Worm (Caenorhabditis elegans) whole organism, L2 larva: ENCODE results near the gene R02F2.5.

Source experiments
- C34F6.9 ChIP-seq: fragments of 150-350 bp; optimal IDR thresholded peaks from 2 replicates; lab custom pipeline; 2014; ENCODE audit warnings: missing biosample characterization, missing genetic modification characterization
- F13H6.1 ChIP-seq: sonication (generic microtip); optimal IDR thresholded peaks from 2 replicates; lab custom pipeline; 2016; ENCODE audit warnings: missing genetic modification characterization, missing compliant biosample characterization
- R02D3.7 ChIP-seq: fragments of 150-350 bp; optimal IDR thresholded peaks from 2 replicates; lab custom pipeline; 2014; ENCODE audit warnings: missing biosample characterization, missing genetic modification characterization
- Y55F3AM.14 ChIP-seq: fragments of 200-800 bp; sonication (Bioruptor generic); optimal IDR thresholded peaks from 2 replicates; lab custom pipeline; 2018; ENCODE audit warnings: mild to moderate bottlenecking, missing genetic modification characterization, missing compliant biosample characterization
- ZK546.5 ChIP-seq: sonication (generic microtip); optimal IDR thresholded peaks from 2 replicates; lab custom pipeline; 2017; ENCODE audit warnings: missing biosample characterization, missing genetic modification characterization
- ama-1 ChIP-seq: fragments of 150-350 bp; optimal IDR thresholded peaks from 2 replicates; lab custom pipeline; 2018; ENCODE audit warnings: inconsistent platforms
- blmp-1 ChIP-seq: sonication (generic microtip); optimal IDR thresholded peaks from 2 replicates; lab custom pipeline; 2017; ENCODE audit warnings: missing genetic modification characterization, mild to moderate bottlenecking, missing compliant biosample characterization, antibody characterized with exemption, moderate library complexity; ENCODE audit not compliant: insufficient read depth
- ceh-16 ChIP-seq: fragments of 150-350 bp; optimal IDR thresholded peaks from 2 replicates; lab custom pipeline; 2014; ENCODE audit warnings: missing biosample characterization, missing genetic modification characterization
- ceh-82 ChIP-seq: fragments of 150-350 bp; optimal IDR thresholded peaks from 2 replicates; lab custom pipeline; 2014; ENCODE audit warnings: missing biosample characterization, missing genetic modification characterization
- crh-2 ChIP-seq: sonication (generic microtip); optimal IDR thresholded peaks from 2 replicates; lab custom pipeline; 2017; ENCODE audit warnings: missing biosample characterization, missing genetic modification characterization
- dmd-4 ChIP-seq: sonication (generic microtip); optimal IDR thresholded peaks from 2 replicates; lab custom pipeline; 2017; ENCODE audit warnings: missing biosample characterization, missing genetic modification characterization
- egl-27 ChIP-seq: sonication (generic microtip); optimal IDR thresholded peaks from 3 replicates; lab custom pipeline; 2017; ENCODE audit warnings: missing biosample characterization, missing genetic modification reagents, missing genetic modification characterization
- elt-1 ChIP-seq: fragments of 150-350 bp; optimal IDR thresholded peaks from 2 replicates; lab custom pipeline; 2014; ENCODE audit warnings: missing biosample characterization, missing genetic modification characterization
- elt-3 ChIP-seq: sonication (generic microtip); optimal IDR thresholded peaks from 2 replicates; lab custom pipeline; 2017; ENCODE audit warnings: missing biosample characterization, missing genetic modification characterization
- gmeb-1 ChIP-seq: fragments of 150-350 bp; optimal IDR thresholded peaks from 2 replicates; lab custom pipeline; 2014; ENCODE audit warnings: missing biosample characterization, missing genetic modification characterization
- lin-13 ChIP-seq: fragments of 150-350 bp; optimal IDR thresholded peaks from 2 replicates; lab custom pipeline; 2014; ENCODE audit warnings: missing biosample characterization, missing genetic modification reagents, missing genetic modification characterization
- lin-39 ChIP-seq: fragments of 150-350 bp; optimal IDR thresholded peaks from 2 replicates; lab custom pipeline; 2014; ENCODE audit warnings: missing biosample characterization, missing genetic modification reagents, missing genetic modification characterization
- lsy-2 ChIP-seq, 2 experiments: fragments of 150-350 bp in 1 of 2; sonication (generic microtip) in 1 of 2; optimal IDR thresholded peaks; 2 replicates each; lab custom pipeline; 2014 to 2017; ENCODE audit warnings: missing biosample characterization in 2 of 2, missing genetic modification characterization in 2 of 2
- mab-5 ChIP-seq: fragments of 150-350 bp; optimal IDR thresholded peaks from 2 replicates; lab custom pipeline; 2014; ENCODE audit warnings: missing biosample characterization, missing genetic modification characterization
- nhr-10 ChIP-seq: sonication (generic microtip); optimal IDR thresholded peaks from 2 replicates; lab custom pipeline; 2017; ENCODE audit warnings: missing biosample characterization, missing genetic modification characterization
- nhr-11 ChIP-seq: fragments of 150-350 bp; optimal IDR thresholded peaks from 2 replicates; lab custom pipeline; 2014; ENCODE audit warnings: missing biosample characterization, missing genetic modification characterization
- nhr-12 ChIP-seq: fragments of 150-350 bp; optimal IDR thresholded peaks from 2 replicates; lab custom pipeline; 2014; ENCODE audit warnings: missing biosample characterization, missing genetic modification characterization
- nhr-129 ChIP-seq: fragments of 150-350 bp; optimal IDR thresholded peaks from 2 replicates; lab custom pipeline; 2014; ENCODE audit warnings: missing biosample characterization, missing genetic modification characterization
- nhr-21 ChIP-seq: fragments of 150-350 bp; optimal IDR thresholded peaks from 2 replicates; lab custom pipeline; 2014; ENCODE audit warnings: missing biosample characterization, missing genetic modification characterization
- nhr-237 ChIP-seq: fragments of 150-350 bp; optimal IDR thresholded peaks from 2 replicates; lab custom pipeline; 2014; ENCODE audit warnings: missing biosample characterization, missing genetic modification characterization
- nhr-25 ChIP-seq: fragments of 150-350 bp; sonication (generic microtip); optimal IDR thresholded peaks from 3 replicates; lab custom pipeline; 2014; ENCODE audit warnings: missing biosample characterization, missing genetic modification characterization
- nhr-6 ChIP-seq: fragments of 150-350 bp; optimal IDR thresholded peaks from 2 replicates; lab custom pipeline; 2014; ENCODE audit warnings: missing biosample characterization, missing genetic modification characterization
- peb-1 ChIP-seq: fragments of 150-350 bp; optimal IDR thresholded peaks from 2 replicates; lab custom pipeline; 2014; ENCODE audit warnings: missing biosample characterization, missing genetic modification characterization
- skn-1 ChIP-seq: sonication (generic microtip); optimal IDR thresholded peaks from 2 replicates; lab custom pipeline; 2017; ENCODE audit warnings: missing biosample characterization, missing genetic modification characterization
- sma-3 ChIP-seq: sonication (generic microtip); optimal IDR thresholded peaks from 2 replicates; lab custom pipeline; 2016; ENCODE audit warnings: missing genetic modification reagents, missing genetic modification characterization, missing compliant biosample characterization
- sma-9 ChIP-seq, 2 experiments: fragments of 150-350 bp in 1 of 2; sonication (generic microtip) in 1 of 2; optimal IDR thresholded peaks; 2 replicates each; lab custom pipeline; 2014 to 2016; ENCODE audit warnings: missing genetic modification characterization in 2 of 2, mild to moderate bottlenecking in 1 of 2, missing biosample characterization in 1 of 2, missing compliant biosample characterization in 1 of 2, missing genetic modification reagents in 1 of 2, moderate library complexity in 1 of 2
- snpc-4 ChIP-seq: fragments of 150-350 bp; optimal IDR thresholded peaks from 2 replicates; lab custom pipeline; 2014; ENCODE audit warnings: missing biosample characterization, missing genetic modification characterization
- unc-39 ChIP-seq: fragments of 150-350 bp; optimal IDR thresholded peaks from 2 replicates; lab custom pipeline; 2014; ENCODE audit warnings: missing biosample characterization, missing genetic modification characterization
- zag-1 ChIP-seq: fragments of 150-350 bp; optimal IDR thresholded peaks from 2 replicates; lab custom pipeline; 2014; ENCODE audit warnings: missing biosample characterization, missing genetic modification characterization
- ztf-1 ChIP-seq: fragments of 200-800 bp; sonication (Bioruptor generic); conservative IDR thresholded peaks from 2 replicates; pipeline ENCODE4 v1.3.6; 2022; ENCODE audit warnings: missing genetic modification characterization, missing compliant biosample characterization
- ztf-11 ChIP-seq: sonication (generic microtip); optimal IDR thresholded peaks from 2 replicates; lab custom pipeline; 2017; ENCODE audit warnings: missing biosample characterization, missing genetic modification characterization

The R02F2.5 gene

ce11 chrIII:5506936-5507335, 27.8 kb downstream of the R02F2.5 start:
- TF ChIP-seq skn-1 (tag; lab: Kevin White, UChicago) = no peak

- no peak for TF ChIP-seq blmp-1 (tag; lab: Kevin White, UChicago)
- TF ChIP-seq C34F6.9 (tag; lab: Kevin White, UChicago) = no peak
- no peak for TF ChIP-seq egl-27
- TF ChIP-seq nhr-129 (tag; lab: Kevin White, UChicago) = no peak
- no peak for TF ChIP-seq skn-1 (tag; lab: Kevin White, UChicago)
- no peak for TF ChIP-seq unc-39 (tag; lab: Kevin White, UChicago)
- TF ChIP-seq ama-1 (lab: Kevin White, UChicago) = no peak
- no peak for TF ChIP-seq gmeb-1 (tag; lab: Kevin White, UChicago)
- TF ChIP-seq R02D3.7 (tag; lab: Kevin White, UChicago) = no peak
- TF ChIP-seq elt-3 (tag; lab: Kevin White, UChicago) = no peak
- TF ChIP-seq mab-5 (tag; lab: Kevin White, UChicago) = no peak
- TF ChIP-seq nhr-10 (tag; lab: Kevin White, UChicago) = no peak
Measured at ce11 chrIII:5508669-5509068, 29.6 kb downstream of the R02F2.5 start, which contains the start of gene D1044.7. TSS of gene D1044.7 (minus strand) at chrIII:5508769.

- TF ChIP-seq elt-1 (tag; lab: Kevin White, UChicago) (no peak), gmeb-1 (tag; lab: Kevin White, UChicago) (no peak), ama-1 (lab: Kevin White, UChicago) (no peak), nhr-11 (tag; lab: Kevin White, UChicago) (no peak), lin-39 (no peak), sma-9 (GFP tag; optimal IDR thresholded peaks at IDR 0.05; lab: Kevin White, UChicago) (no peak), sma-9 (tag; optimal IDR thresholded peaks at IDR 0.05; lab: Kevin White, UChicago) (no peak), dmd-4 (tag; lab: Kevin White, UChicago) (no peak), nhr-12 (tag; lab: Kevin White, UChicago) (no peak), lin-13 (GFP tag; lab: Kevin White, UChicago) (no peak), nhr-6 (tag; lab: Kevin White, UChicago) (no peak)
- TF ChIP-seq, all 48 proteins: peak for 0
Measured at ce11 chrIII:5512502-5512901, 33.4 kb downstream of the R02F2.5 start, which contains the start of gene pqn-25. TSS of gene pqn-25 (minus strand) at chrIII:5512602.

- TF ChIP-seq crh-2 (tag; lab: Kevin White, UChicago) = no peak
- TF ChIP-seq ceh-16 = no peak
- no peak for TF ChIP-seq F13H6.1 (tag; lab: Kevin White, UChicago)
- TF ChIP-seq elt-3 (tag; lab: Kevin White, UChicago) = no peak
- TF ChIP-seq dmd-4 (tag; lab: Kevin White, UChicago) = no peak
- TF ChIP-seq zag-1 = no peak
- TF ChIP-seq ztf-1 (GFP tag; lab: Robert Waterston, UW) = no peak
- no peak for TF ChIP-seq nhr-11 (tag; lab: Kevin White, UChicago)
- TF ChIP-seq mab-5 (tag; lab: Kevin White, UChicago) = no peak
- TF ChIP-seq nhr-12 (tag; lab: Kevin White, UChicago) = no peak
- no peak for TF ChIP-seq nhr-21 (tag; lab: Kevin White, UChicago)
- no peak for TF ChIP-seq nhr-237 (tag; lab: Kevin White, UChicago)
- TF ChIP-seq C34F6.9 (tag; lab: Kevin White, UChicago) = no peak
- TF ChIP-seq peb-1 (tag; lab: Kevin White, UChicago) = no peak
- TF ChIP-seq nhr-25 (tag; lab: Kevin White, UChicago) = no peak
- TF ChIP-seq ceh-82 = no peak
- no peak for TF ChIP-seq lin-39
- no peak for TF ChIP-seq sma-3 (GFP tag; lab: Kevin White, UChicago)
Measured at ce11 chrIII:5517423-5517822, 38.3 kb downstream of the R02F2.5 start, which contains the start of gene nekl-4. TSS of gene nekl-4 (minus strand) at chrIII:5517523.

ce11 chrIII:5521930-5522329, 42.8 kb downstream of the R02F2.5 start, which contains the start of gene D1044.4:
TSS of gene D1044.4 (minus strand) at chrIII:5522030.
- no peak for TF ChIP-seq unc-39 (tag; lab: Kevin White, UChicago)
- TF ChIP-seq lin-39 = no peak
- no peak for TF ChIP-seq nhr-237 (tag; lab: Kevin White, UChicago)
- TF ChIP-seq snpc-4 (tag; lab: Kevin White, UChicago) = no peak
- TF ChIP-seq ZK546.5 (tag; lab: Kevin White, UChicago) = no peak
- TF ChIP-seq elt-1 (tag; lab: Kevin White, UChicago) = no peak
- TF ChIP-seq lin-13 (GFP tag; lab: Kevin White, UChicago) = no peak
- no peak for TF ChIP-seq lsy-2 (tag; optimal IDR thresholded peaks at IDR 0.05; lab: Kevin White, UChicago)
- no peak for TF ChIP-seq sma-3 (GFP tag; lab: Kevin White, UChicago)
- no peak for TF ChIP-seq ztf-11 (tag; lab: Kevin White, UChicago)
- no peak for TF ChIP-seq Y55F3AM.14 (GFP tag; lab: Kevin White, UChicago)
- TF ChIP-seq ceh-82 = no peak
